Worm (Caenorhabditis elegans) whole organism, mixed stage, embryonic: ENCODE data around the gene aagr-3.

ENCODE experiments used
- M03D4.4 ChIP-seq: sonication (generic microtip); optimal IDR thresholded peaks from 2 replicates; lab custom pipeline; 2017; ENCODE audit warnings: mild to moderate bottlenecking, missing genetic modification characterization, missing compliant biosample characterization
- bed-3 ChIP-seq: fragments of 200-800 bp; sonication (Bioruptor generic); optimal IDR thresholded peaks from 3 replicates; lab custom pipeline; 2018; ENCODE audit warnings: mild to moderate bottlenecking, missing genetic modification characterization, moderate library complexity, missing compliant biosample characterization
- blmp-1 ChIP-seq: fragments of 150-350 bp; optimal IDR thresholded peaks from 2 replicates; lab custom pipeline; 2014; ENCODE audit warnings: missing biosample characterization, missing genetic modification characterization
- ceh-43 ChIP-seq: fragments of 200-800 bp; sonication (Bioruptor generic); optimal IDR thresholded peaks from 2 replicates; lab custom pipeline; 2018; ENCODE audit warnings: mild to moderate bottlenecking, missing genetic modification characterization, moderate library complexity, missing compliant biosample characterization
- ceh-83 ChIP-seq: fragments of 200-800 bp; sonication (Bioruptor generic); optimal IDR thresholded peaks from 2 replicates; lab custom pipeline; 2018; ENCODE audit warnings: mild to moderate bottlenecking, missing genetic modification characterization, missing compliant biosample characterization
- ces-1 ChIP-seq: fragments of 150-350 bp; optimal IDR thresholded peaks from 2 replicates; lab custom pipeline; 2014; ENCODE audit warnings: missing biosample characterization, missing genetic modification reagents, missing genetic modification characterization
- cnd-1 ChIP-seq: fragments of 200-800 bp; sonication (Bioruptor generic); optimal IDR thresholded peaks from 2 replicates; lab custom pipeline; 2018; ENCODE audit warnings: mild to moderate bottlenecking, missing genetic modification characterization, missing compliant biosample characterization
- drap-1 ChIP-seq: fragments of 200-800 bp; sonication (Bioruptor generic); optimal IDR thresholded peaks from 3 replicates; lab custom pipeline; 2018; ENCODE audit warnings: mild to moderate bottlenecking, missing genetic modification characterization, missing compliant biosample characterization
- elt-1 ChIP-seq: sonication (generic microtip); optimal IDR thresholded peaks from 2 replicates; lab custom pipeline; 2017; ENCODE audit warnings: missing genetic modification characterization, mild to moderate bottlenecking, missing compliant biosample characterization, antibody characterized with exemption, moderate library complexity, borderline replicate concordance; ENCODE audit not compliant: insufficient read depth
- elt-3 ChIP-seq: fragments of 150-350 bp; optimal IDR thresholded peaks from 2 replicates; lab custom pipeline; 2014; ENCODE audit warnings: missing biosample characterization, missing genetic modification characterization
- flh-1 ChIP-seq: fragments of 200-800 bp; sonication (Bioruptor generic); optimal IDR thresholded peaks from 2 replicates; lab custom pipeline; 2018; ENCODE audit warnings: mild to moderate bottlenecking, missing genetic modification characterization, moderate library complexity, missing compliant biosample characterization
- ham-2 ChIP-seq: fragments of 200-800 bp; sonication (Bioruptor generic); optimal IDR thresholded peaks from 2 replicates; lab custom pipeline; 2018; ENCODE audit warnings: mild to moderate bottlenecking, missing genetic modification characterization, missing compliant biosample characterization
- hlh-1 ChIP-seq: fragments of 150-350 bp; optimal IDR thresholded peaks from 2 replicates; lab custom pipeline; 2014; ENCODE audit warnings: missing biosample characterization, missing genetic modification reagents, missing genetic modification characterization
- lin-13 ChIP-seq: fragments of 150-350 bp; optimal IDR thresholded peaks from 2 replicates; lab custom pipeline; 2014; ENCODE audit warnings: missing biosample characterization, missing genetic modification characterization
- lin-32 ChIP-seq: fragments of 200-800 bp; sonication (Bioruptor generic); optimal IDR thresholded peaks from 2 replicates; lab custom pipeline; 2018; ENCODE audit warnings: mild to moderate bottlenecking, missing genetic modification characterization, missing compliant biosample characterization
- lsy-2 ChIP-seq: fragments of 150-350 bp; optimal IDR thresholded peaks from 2 replicates; lab custom pipeline; 2014; ENCODE audit warnings: missing biosample characterization, missing genetic modification characterization
- mab-5 ChIP-seq: fragments of 150-350 bp; optimal IDR thresholded peaks from 2 replicates; lab custom pipeline; 2014; ENCODE audit warnings: missing biosample characterization, missing genetic modification characterization
- mep-1 ChIP-seq: fragments of 150-350 bp; optimal IDR thresholded peaks from 2 replicates; lab custom pipeline; 2017; ENCODE audit warnings: missing biosample characterization, missing genetic modification reagents, missing genetic modification characterization, inconsistent platforms
- mls-2 ChIP-seq: sonication (generic microtip); optimal IDR thresholded peaks from 2 replicates; lab custom pipeline; 2016; ENCODE audit warnings: mild to moderate bottlenecking, missing genetic modification characterization, moderate library complexity, missing compliant biosample characterization
- nhr-12 ChIP-seq: fragments of 150-350 bp; optimal IDR thresholded peaks from 2 replicates; lab custom pipeline; 2014; ENCODE audit warnings: missing biosample characterization, missing genetic modification characterization
- nhr-2 ChIP-seq: fragments of 150-350 bp; optimal IDR thresholded peaks from 2 replicates; lab custom pipeline; 2014; ENCODE audit warnings: missing biosample characterization, missing genetic modification characterization
- nhr-237 ChIP-seq: fragments of 150-350 bp; optimal IDR thresholded peaks from 2 replicates; lab custom pipeline; 2014; ENCODE audit warnings: missing biosample characterization, missing genetic modification characterization
- nhr-28 ChIP-seq: fragments of 150-350 bp; optimal IDR thresholded peaks from 2 replicates; lab custom pipeline; 2014; ENCODE audit warnings: missing biosample characterization, missing genetic modification characterization
- nhr-76 ChIP-seq: sonication (generic microtip); optimal IDR thresholded peaks from 2 replicates; lab custom pipeline; 2017; ENCODE audit warnings: missing biosample characterization, missing genetic modification characterization
- pha-4 ChIP-seq: fragments of 150-350 bp; optimal IDR thresholded peaks from 2 replicates; lab custom pipeline; 2018; ENCODE audit warnings: missing biosample characterization, missing genetic modification reagents, missing genetic modification characterization
- sem-2 ChIP-seq: fragments of 200-800 bp; sonication (Bioruptor generic); optimal IDR thresholded peaks from 2 replicates; lab custom pipeline; 2018; ENCODE audit warnings: mild to moderate bottlenecking, missing genetic modification characterization, missing compliant biosample characterization
- snpc-4 ChIP-seq: fragments of 150-350 bp; optimal IDR thresholded peaks from 2 replicates; lab custom pipeline; 2014; ENCODE audit warnings: missing biosample characterization, missing genetic modification characterization
- sptf-1 ChIP-seq: sonication (generic microtip); optimal IDR thresholded peaks from 2 replicates; lab custom pipeline; 2017; ENCODE audit warnings: mild to moderate bottlenecking, missing genetic modification characterization, moderate library complexity, missing compliant biosample characterization
- tbx-8 ChIP-seq: fragments of 200-800 bp; sonication (Bioruptor generic); optimal IDR thresholded peaks from 2 replicates; lab custom pipeline; 2018; ENCODE audit warnings: mild to moderate bottlenecking, missing genetic modification characterization, moderate library complexity, missing compliant biosample characterization
- unc-120 ChIP-seq: sonication (generic microtip); optimal IDR thresholded peaks from 2 replicates; lab custom pipeline; 2017; ENCODE audit warnings: missing genetic modification characterization, missing compliant biosample characterization; ENCODE audit not compliant: poor library complexity, severe bottlenecking
- unc-39 ChIP-seq: fragments of 150-350 bp; optimal IDR thresholded peaks from 2 replicates; lab custom pipeline; 2014; ENCODE audit warnings: missing biosample characterization, missing genetic modification characterization
- unc-62 ChIP-seq: fragments of 150-350 bp; optimal IDR thresholded peaks from 2 replicates; lab custom pipeline; 2014; ENCODE audit warnings: missing biosample characterization, missing genetic modification reagents, missing genetic modification characterization
- zip-8 ChIP-seq: fragments of 150-350 bp; optimal IDR thresholded peaks from 2 replicates; lab custom pipeline; 2014; ENCODE audit warnings: missing biosample characterization, missing genetic modification characterization
- ztf-11 ChIP-seq: fragments of 150-350 bp; optimal IDR thresholded peaks from 2 replicates; lab custom pipeline; 2014; ENCODE audit warnings: missing biosample characterization, missing genetic modification characterization

aagr-3 gene

DNA sequence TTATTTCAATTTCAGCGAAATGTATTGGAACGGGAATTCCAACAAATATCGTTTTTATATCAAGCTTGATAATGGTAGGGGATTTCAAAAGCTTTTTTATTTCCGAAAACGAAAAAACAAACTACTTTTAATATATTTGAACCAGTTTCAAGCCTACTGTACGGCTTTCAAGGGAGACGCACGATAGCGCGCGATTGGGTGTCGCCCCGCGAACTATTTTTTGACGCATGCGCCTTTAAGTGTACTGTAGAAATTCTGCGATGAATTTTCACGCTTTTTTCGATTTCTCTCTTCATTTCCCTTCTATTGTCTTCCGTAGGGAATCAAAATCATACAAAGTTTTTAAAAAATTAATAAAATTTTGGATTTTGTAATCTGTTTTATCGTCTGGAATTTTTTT is 25.8 kb downstream of the aagr-3 start:
- no peak for TF ChIP-seq nhr-28
- no peak for TF ChIP-seq unc-120 (tag; lab: Kevin White, UChicago)
- no peak for TF ChIP-seq flh-1 (GFP tag; lab: Kevin White, UChicago)
- TF ChIP-seq nhr-76 (tag; lab: Kevin White, UChicago) = no peak
- no peak for TF ChIP-seq nhr-2 (tag; lab: Kevin White, UChicago)
- TF ChIP-seq pha-4 = no peak
- TF ChIP-seq tbx-8 (GFP tag; lab: Kevin White, UChicago) = no peak
- no peak for TF ChIP-seq lin-32 (GFP tag; lab: Kevin White, UChicago)
- TF ChIP-seq ceh-43 = no peak
- TF ChIP-seq ham-2 (GFP tag; lab: Kevin White, UChicago) = no peak
- no peak for TF ChIP-seq unc-62
- no peak for TF ChIP-seq mls-2
- TF ChIP-seq sptf-1 (tag; lab: Kevin White, UChicago) = no peak
- TF ChIP-seq nhr-237 = no peak
- no peak for TF ChIP-seq lin-13
- no peak for TF ChIP-seq zip-8 (tag; lab: Kevin White, UChicago)
- TF ChIP-seq mep-1 (tag; lab: Kevin White, UChicago) = no peak
- TF ChIP-seq mab-5 (tag; lab: Kevin White, UChicago) = no peak
- no peak for TF ChIP-seq elt-3

DNA sequence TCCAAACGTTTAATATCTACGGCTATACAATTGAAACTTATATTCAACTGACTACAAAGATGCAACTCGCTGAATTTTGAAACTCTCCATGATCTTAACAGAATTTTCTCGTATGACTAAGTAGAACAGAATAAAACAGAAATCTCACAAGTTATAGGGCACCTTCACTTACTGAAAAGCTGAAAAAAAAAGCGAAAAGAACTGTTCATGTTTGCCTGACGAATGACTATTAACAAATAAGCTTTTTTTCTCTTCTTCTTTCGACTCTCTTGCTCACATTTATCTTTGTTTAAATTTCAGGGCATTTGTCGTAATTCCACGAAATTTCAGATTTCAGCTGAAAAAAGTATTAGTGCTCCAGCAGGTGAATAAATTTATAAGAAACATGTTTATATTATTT is 26.6 kb downstream of the aagr-3 start, which contains the start of gene xbx-6:
Gene xbx-6 (plus strand): TSS at position 301 of the 400 bp plus-strand sequence.
- TF ChIP-seq unc-39 = no peak
- TF ChIP-seq zip-8 (tag; lab: Kevin White, UChicago) = no peak
- no peak for TF ChIP-seq mep-1 (tag; lab: Kevin White, UChicago)
- TF ChIP-seq lin-13 = no peak
- TF ChIP-seq ham-2 (GFP tag; lab: Kevin White, UChicago) = no peak
- no peak for TF ChIP-seq elt-1
- TF ChIP-seq ceh-83 (GFP tag; lab: Kevin White, UChicago) = no peak
- TF ChIP-seq nhr-76 (tag; lab: Kevin White, UChicago) = no peak
- TF ChIP-seq lin-32 (GFP tag; lab: Kevin White, UChicago) = no peak
- TF ChIP-seq mab-5 (tag; lab: Kevin White, UChicago) = no peak
- no peak for TF ChIP-seq mls-2
- TF ChIP-seq sptf-1 (tag; lab: Kevin White, UChicago) = no peak
- no peak for TF ChIP-seq elt-3
- no peak for TF ChIP-seq unc-120 (tag; lab: Kevin White, UChicago)
- TF ChIP-seq snpc-4 (tag; lab: Kevin White, UChicago) = no peak
- TF ChIP-seq ztf-11 (tag; lab: Kevin White, UChicago) = no peak
- no peak for TF ChIP-seq ces-1 (GFP tag; lab: Kevin White, UChicago)
- no peak for TF ChIP-seq drap-1 (GFP tag; lab: Kevin White, UChicago)

DNA sequence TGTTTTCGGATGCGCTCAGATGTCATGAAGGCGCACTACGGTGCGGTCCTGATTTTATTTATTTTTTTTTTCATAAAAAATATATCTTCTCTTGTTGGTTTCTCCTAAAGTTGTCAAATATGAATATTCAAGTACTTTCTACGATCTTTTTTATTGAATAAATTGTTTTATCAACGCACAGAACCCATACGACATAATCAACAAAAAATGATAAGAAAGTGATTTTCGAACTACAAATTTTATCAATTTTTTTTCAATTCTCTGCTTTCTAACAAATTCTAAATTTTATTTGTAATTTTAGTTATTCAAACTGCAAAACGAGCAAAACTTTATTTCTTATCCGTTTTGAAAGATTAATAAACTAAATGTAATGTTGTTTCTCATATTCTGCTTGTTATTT is 27.5 kb downstream of the aagr-3 start:
- TF ChIP-seq hlh-1 (tag; lab: Kevin White, UChicago) (no peak), sem-2 (GFP tag; lab: Kevin White, UChicago) (no peak)

DNA sequence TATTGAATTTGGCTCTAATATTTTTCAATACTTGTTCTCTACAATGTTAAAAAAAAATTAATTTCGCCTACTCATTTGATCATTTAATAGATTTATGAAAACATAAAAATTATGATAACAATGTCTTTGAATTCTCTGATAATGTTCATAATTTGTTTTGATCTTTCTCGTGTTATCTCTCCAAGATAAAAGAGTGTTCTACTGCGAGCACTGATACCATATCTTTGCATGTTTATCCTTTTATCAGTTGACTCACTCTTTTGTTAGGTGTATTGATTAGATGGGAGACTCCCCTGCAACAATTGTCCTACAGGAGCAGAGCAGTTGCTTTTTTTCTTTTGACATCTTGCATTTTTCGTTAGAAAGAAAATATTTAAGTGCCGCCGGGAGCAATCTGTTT is 30.1 kb downstream of the aagr-3 start:
- TF ChIP-seq bed-3 (GFP tag; lab: Kevin White, UChicago) (no peak), unc-120 (tag; lab: Kevin White, UChicago) (no peak), mab-5 (tag; lab: Kevin White, UChicago) (no peak), blmp-1 (tag; lab: Kevin White, UChicago) (no peak), flh-1 (GFP tag; lab: Kevin White, UChicago) (no peak), M03D4.4 (tag; lab: Kevin White, UChicago) (no peak), ces-1 (GFP tag; lab: Kevin White, UChicago) (no peak), zip-8 (tag; lab: Kevin White, UChicago) (no peak), lsy-2 (no peak), drap-1 (GFP tag; lab: Kevin White, UChicago) (no peak), tbx-8 (GFP tag; lab: Kevin White, UChicago) (no peak), ham-2 (GFP tag; lab: Kevin White, UChicago) (no peak)

DNA sequence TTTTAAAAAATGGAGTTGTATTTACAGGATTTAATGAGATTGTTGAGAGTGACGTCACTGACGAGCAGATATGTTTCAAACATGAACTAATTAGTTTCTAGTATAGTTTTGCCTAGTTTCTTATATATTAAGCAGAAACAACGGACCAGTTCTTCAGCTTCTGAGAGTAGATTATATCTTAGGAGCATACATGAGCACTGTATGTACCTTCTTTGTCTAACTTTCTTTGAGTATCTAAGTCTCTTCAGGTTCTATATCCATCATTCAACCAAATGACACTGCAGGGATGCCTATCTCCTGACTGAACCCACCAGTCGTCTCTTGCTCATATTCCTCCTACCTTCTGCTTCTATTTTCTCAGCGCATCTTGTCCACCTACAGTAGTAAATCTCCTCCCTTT is 32.6 kb downstream of the aagr-3 start, which contains the start of gene her-1:
Gene her-1 (plus strand): TSS at position 301 of the 400 bp plus-strand sequence.
- TF ChIP-seq flh-1 (GFP tag; lab: Kevin White, UChicago) = no peak
- TF ChIP-seq ceh-43 = no peak
- TF ChIP-seq zip-8 (tag; lab: Kevin White, UChicago) = no peak
- no peak for TF ChIP-seq elt-1
- no peak for TF ChIP-seq blmp-1 (tag; lab: Kevin White, UChicago)
- no peak for TF ChIP-seq sptf-1 (tag; lab: Kevin White, UChicago)
- no peak for TF ChIP-seq drap-1 (GFP tag; lab: Kevin White, UChicago)
- no peak for TF ChIP-seq mep-1 (tag; lab: Kevin White, UChicago)
- TF ChIP-seq ceh-83 (GFP tag; lab: Kevin White, UChicago) = no peak
- no peak for TF ChIP-seq tbx-8 (GFP tag; lab: Kevin White, UChicago)
- TF ChIP-seq nhr-76 (tag; lab: Kevin White, UChicago) = no peak
- no peak for TF ChIP-seq cnd-1 (tag; lab: Kevin White, UChicago)
- no peak for TF ChIP-seq M03D4.4 (tag; lab: Kevin White, UChicago)
- no peak for TF ChIP-seq pha-4
- TF ChIP-seq elt-3 = no peak
- TF ChIP-seq ces-1 (GFP tag; lab: Kevin White, UChicago) = no peak
- TF ChIP-seq lin-13 = no peak
- no peak for TF ChIP-seq nhr-12 (tag; lab: Kevin White, UChicago)
